Worm (Caenorhabditis elegans) whole organism, midembryonic: ENCODE data around the gene T27E4.1.

Experiments used
- T22C8.4 ChIP-seq: fragments of 200-800 bp; sonication (Bioruptor generic); IDR thresholded peaks from 2 replicates; pipeline ENCODE4 v1.3.6; 2022; ENCODE audit warnings: missing genetic modification characterization, missing compliant biosample characterization
- cog-1 ChIP-seq: sonication (generic microtip); optimal IDR thresholded peaks from 2 replicates; lab custom pipeline; 2016; ENCODE audit warnings: missing genetic modification characterization, missing compliant biosample characterization
- flt-1 ChIP-seq: fragments of 200-800 bp; sonication (Bioruptor generic); IDR thresholded peaks from 2 replicates; pipeline ENCODE4 v1.3.6; 2022; ENCODE audit warnings: missing genetic modification characterization, missing compliant biosample characterization
- klf-2 ChIP-seq: fragments of 200-800 bp; sonication (Bioruptor generic); conservative IDR thresholded peaks from 2 replicates; pipeline ENCODE4 v1.3.6; 2022; ENCODE audit warnings: missing genetic modification reagents, missing genetic modification characterization, missing compliant biosample characterization
- ref-1 ChIP-seq: fragments of 200-800 bp; sonication (Bioruptor generic); conservative IDR thresholded peaks from 2 replicates; pipeline ENCODE4 v1.3.6; 2022; ENCODE audit warnings: missing genetic modification reagents, missing genetic modification characterization, missing compliant biosample characterization
- ztf-23 ChIP-seq: fragments of 200-800 bp; sonication (Bioruptor generic); IDR thresholded peaks from 2 replicates; pipeline ENCODE4 v1.3.6; 2022; ENCODE audit warnings: missing genetic modification reagents, missing genetic modification characterization, missing compliant biosample characterization
- ztf-29 ChIP-seq: fragments of 200-800 bp; sonication (Bioruptor generic); IDR thresholded peaks from 2 replicates; pipeline ENCODE4 v1.3.6; 2022; ENCODE audit warnings: missing genetic modification reagents, missing genetic modification characterization, missing compliant biosample characterization

DNA sequence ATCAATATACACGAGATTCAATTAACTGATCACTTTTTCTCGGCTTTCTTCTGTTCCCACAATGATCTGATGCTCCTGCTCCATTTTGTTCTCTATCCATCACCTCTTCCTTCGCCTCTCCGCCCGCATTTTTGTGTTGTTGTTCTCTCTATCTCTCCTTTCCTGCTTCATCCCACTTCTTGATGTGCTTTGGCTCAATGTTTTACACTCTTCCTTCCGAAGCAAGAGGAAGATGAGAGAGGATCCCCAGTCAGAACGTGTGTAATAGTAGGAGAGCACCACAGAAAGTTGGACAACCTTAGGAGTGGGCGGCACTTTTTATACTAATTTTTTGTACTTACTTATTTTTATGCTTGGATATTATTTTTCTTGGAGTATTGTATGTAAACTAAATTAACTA is 19.8 kb downstream of the T27E4.1 start:
- TF ChIP-seq ztf-29 (GFP tag; lab: Robert Waterston, UW) (no peak), klf-2 (GFP tag; lab: Robert Waterston, UW) (no peak), flt-1 (no peak), ref-1 (GFP tag; lab: Robert Waterston, UW) (no peak), cog-1 (tag; lab: Kevin White, UChicago) (no peak), ztf-23 (GFP tag; lab: Robert Waterston, UW) (no peak), T22C8.4 (no peak)
